Worm (Caenorhabditis elegans) whole organism, L2 larva: ENCODE data around the gene exc-7.

Experiments used
- C34F6.9 ChIP-seq: fragments of 150-350 bp; optimal IDR thresholded peaks from 2 replicates; lab custom pipeline; 2014; ENCODE audit warnings: missing biosample characterization, missing genetic modification characterization
- F13H6.1 ChIP-seq: sonication (generic microtip); optimal IDR thresholded peaks from 2 replicates; lab custom pipeline; 2016; ENCODE audit warnings: missing genetic modification characterization, missing compliant biosample characterization
- R02D3.7 ChIP-seq: fragments of 150-350 bp; optimal IDR thresholded peaks from 2 replicates; lab custom pipeline; 2014; ENCODE audit warnings: missing biosample characterization, missing genetic modification characterization
- ama-1 ChIP-seq: fragments of 150-350 bp; optimal IDR thresholded peaks from 2 replicates; lab custom pipeline; 2018; ENCODE audit warnings: inconsistent platforms
- blmp-1 ChIP-seq: sonication (generic microtip); optimal IDR thresholded peaks from 2 replicates; lab custom pipeline; 2017; ENCODE audit warnings: missing genetic modification characterization, mild to moderate bottlenecking, missing compliant biosample characterization, antibody characterized with exemption, moderate library complexity; ENCODE audit not compliant: insufficient read depth
- ceh-16 ChIP-seq: fragments of 150-350 bp; optimal IDR thresholded peaks from 2 replicates; lab custom pipeline; 2014; ENCODE audit warnings: missing biosample characterization, missing genetic modification characterization
- ceh-82 ChIP-seq: fragments of 150-350 bp; optimal IDR thresholded peaks from 2 replicates; lab custom pipeline; 2014; ENCODE audit warnings: missing biosample characterization, missing genetic modification characterization
- crh-2 ChIP-seq: sonication (generic microtip); optimal IDR thresholded peaks from 2 replicates; lab custom pipeline; 2017; ENCODE audit warnings: missing biosample characterization, missing genetic modification characterization
- egl-27 ChIP-seq: sonication (generic microtip); optimal IDR thresholded peaks from 3 replicates; lab custom pipeline; 2017; ENCODE audit warnings: missing biosample characterization, missing genetic modification reagents, missing genetic modification characterization
- fos-1 ChIP-seq: fragments of 150-350 bp; optimal IDR thresholded peaks from 2 replicates; lab custom pipeline; 2014; ENCODE audit warnings: missing biosample characterization, missing genetic modification characterization
- gmeb-1 ChIP-seq: fragments of 150-350 bp; optimal IDR thresholded peaks from 2 replicates; lab custom pipeline; 2014; ENCODE audit warnings: missing biosample characterization, missing genetic modification characterization
- lin-11 ChIP-seq: fragments of 150-350 bp; sonication (generic microtip); optimal IDR thresholded peaks from 2 replicates; lab custom pipeline; 2014; ENCODE audit warnings: missing biosample characterization, missing genetic modification characterization, inconsistent platforms, mixed read lengths
- lin-13 ChIP-seq: fragments of 150-350 bp; optimal IDR thresholded peaks from 2 replicates; lab custom pipeline; 2014; ENCODE audit warnings: missing biosample characterization, missing genetic modification reagents, missing genetic modification characterization
- lin-39 ChIP-seq: fragments of 150-350 bp; optimal IDR thresholded peaks from 2 replicates; lab custom pipeline; 2014; ENCODE audit warnings: missing biosample characterization, missing genetic modification reagents, missing genetic modification characterization
- lsy-2 ChIP-seq, 2 experiments: fragments of 150-350 bp in 1 of 2; sonication (generic microtip) in 1 of 2; optimal IDR thresholded peaks; 2 replicates each; lab custom pipeline; 2014 to 2017; ENCODE audit warnings: missing biosample characterization in 2 of 2, missing genetic modification characterization in 2 of 2
- mab-5 ChIP-seq: fragments of 150-350 bp; optimal IDR thresholded peaks from 2 replicates; lab custom pipeline; 2014; ENCODE audit warnings: missing biosample characterization, missing genetic modification characterization
- nhr-10 ChIP-seq: sonication (generic microtip); optimal IDR thresholded peaks from 2 replicates; lab custom pipeline; 2017; ENCODE audit warnings: missing biosample characterization, missing genetic modification characterization
- nhr-11 ChIP-seq: fragments of 150-350 bp; optimal IDR thresholded peaks from 2 replicates; lab custom pipeline; 2014; ENCODE audit warnings: missing biosample characterization, missing genetic modification characterization
- nhr-12 ChIP-seq: fragments of 150-350 bp; optimal IDR thresholded peaks from 2 replicates; lab custom pipeline; 2014; ENCODE audit warnings: missing biosample characterization, missing genetic modification characterization
- nhr-129 ChIP-seq: fragments of 150-350 bp; optimal IDR thresholded peaks from 2 replicates; lab custom pipeline; 2014; ENCODE audit warnings: missing biosample characterization, missing genetic modification characterization
- nhr-21 ChIP-seq: fragments of 150-350 bp; optimal IDR thresholded peaks from 2 replicates; lab custom pipeline; 2014; ENCODE audit warnings: missing biosample characterization, missing genetic modification characterization
- nhr-25 ChIP-seq: fragments of 150-350 bp; sonication (generic microtip); optimal IDR thresholded peaks from 3 replicates; lab custom pipeline; 2014; ENCODE audit warnings: missing biosample characterization, missing genetic modification characterization
- nhr-6 ChIP-seq: fragments of 150-350 bp; optimal IDR thresholded peaks from 2 replicates; lab custom pipeline; 2014; ENCODE audit warnings: missing biosample characterization, missing genetic modification characterization
- nhr-77 ChIP-seq: fragments of 150-350 bp; optimal IDR thresholded peaks from 2 replicates; lab custom pipeline; 2014; ENCODE audit warnings: missing biosample characterization, missing genetic modification characterization
- peb-1 ChIP-seq: fragments of 150-350 bp; optimal IDR thresholded peaks from 2 replicates; lab custom pipeline; 2014; ENCODE audit warnings: missing biosample characterization, missing genetic modification characterization
- skn-1 ChIP-seq: sonication (generic microtip); optimal IDR thresholded peaks from 2 replicates; lab custom pipeline; 2017; ENCODE audit warnings: missing biosample characterization, missing genetic modification characterization
- sma-3 ChIP-seq: sonication (generic microtip); optimal IDR thresholded peaks from 2 replicates; lab custom pipeline; 2016; ENCODE audit warnings: missing genetic modification reagents, missing genetic modification characterization, missing compliant biosample characterization
- sma-9 ChIP-seq, 2 experiments: fragments of 150-350 bp in 1 of 2; sonication (generic microtip) in 1 of 2; optimal IDR thresholded peaks; 2 replicates each; lab custom pipeline; 2014 to 2016; ENCODE audit warnings: missing genetic modification characterization in 2 of 2, mild to moderate bottlenecking in 1 of 2, missing biosample characterization in 1 of 2, missing compliant biosample characterization in 1 of 2, missing genetic modification reagents in 1 of 2, moderate library complexity in 1 of 2
- snpc-4 ChIP-seq: fragments of 150-350 bp; optimal IDR thresholded peaks from 2 replicates; lab custom pipeline; 2014; ENCODE audit warnings: missing biosample characterization, missing genetic modification characterization
- unc-39 ChIP-seq: fragments of 150-350 bp; optimal IDR thresholded peaks from 2 replicates; lab custom pipeline; 2014; ENCODE audit warnings: missing biosample characterization, missing genetic modification characterization
- unc-55 ChIP-seq: fragments of 150-350 bp; sonication (generic microtip); optimal IDR thresholded peaks from 3 replicates; lab custom pipeline; 2014; ENCODE audit warnings: missing biosample characterization, missing genetic modification reagents, missing genetic modification characterization
- zag-1 ChIP-seq: fragments of 150-350 bp; optimal IDR thresholded peaks from 2 replicates; lab custom pipeline; 2014; ENCODE audit warnings: missing biosample characterization, missing genetic modification characterization
- ztf-1 ChIP-seq: fragments of 200-800 bp; sonication (Bioruptor generic); conservative IDR thresholded peaks from 2 replicates; pipeline ENCODE4 v1.3.6; 2022; ENCODE audit warnings: missing genetic modification characterization, missing compliant biosample characterization
- ztf-11 ChIP-seq: sonication (generic microtip); optimal IDR thresholded peaks from 2 replicates; lab custom pipeline; 2017; ENCODE audit warnings: missing biosample characterization, missing genetic modification characterization

Gene exc-7

ce11 chrII:9560895-9561294 lies 14.9 kb upstream of the exc-7 start:
- TF ChIP-seq nhr-129 (tag; lab: Kevin White, UChicago) (peak; percentile 9), nhr-6 (tag; lab: Kevin White, UChicago) (peak; percentile 44), nhr-25 (tag; lab: Kevin White, UChicago) (peak; percentile 76), ceh-16 (peak; percentile 18), sma-9 (GFP tag; optimal IDR thresholded peaks at IDR 0.05; lab: Kevin White, UChicago) (peak; percentile 43), sma-9 (tag; optimal IDR thresholded peaks at IDR 0.05; lab: Kevin White, UChicago) (no peak), peb-1 (no peak), blmp-1 (peak; percentile 55), C34F6.9 (no peak)
- TF ChIP-seq, all 48 proteins: peak for 6

DNA sequence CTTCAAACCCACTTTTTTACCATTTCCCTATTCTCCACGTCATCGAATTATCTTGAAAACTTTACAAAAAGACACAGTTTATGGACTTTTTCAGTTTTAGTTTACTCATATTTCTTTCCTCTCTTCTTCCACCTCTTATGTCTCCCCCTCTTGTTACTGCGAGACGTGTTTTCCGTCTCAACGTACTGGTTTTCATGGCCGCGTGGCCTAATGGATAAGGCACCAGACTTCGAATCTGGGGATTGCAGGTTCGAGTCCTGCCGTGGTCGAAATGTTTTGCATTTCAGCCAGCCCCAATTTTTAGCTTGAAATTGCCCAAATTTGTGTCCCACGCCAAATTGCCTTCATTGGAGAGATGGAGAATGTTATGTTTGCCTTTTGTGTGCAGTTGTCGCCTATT lies 9.7 kb upstream of the exc-7 start:
- no peak for TF ChIP-seq lin-39 (tag; lab: Kevin White, UChicago)
- TF ChIP-seq peb-1 = no peak
- peak; percentile 40 to 44 for TF ChIP-seq lsy-2 (tag; optimal IDR thresholded peaks at IDR 0.05; lab: Kevin White, UChicago)
- TF ChIP-seq nhr-12 (tag; lab: Kevin White, UChicago) = no peak
- TF ChIP-seq zag-1 (tag; lab: Kevin White, UChicago) = peak; percentile 10
- TF ChIP-seq nhr-129 (tag; lab: Kevin White, UChicago) = peak; percentile 68
- TF ChIP-seq egl-27 (tag; lab: Kevin White, UChicago) = peak; percentile 51
- TF ChIP-seq ztf-1 (GFP tag; lab: Robert Waterston, UW) = no peak
- no peak for TF ChIP-seq nhr-77 (tag; lab: Kevin White, UChicago)
- peak; percentile 17 for TF ChIP-seq lin-13 (GFP tag; lab: Kevin White, UChicago)
- TF ChIP-seq F13H6.1 (tag; lab: Kevin White, UChicago) = peak; percentile 22
- TF ChIP-seq sma-9 (GFP tag; optimal IDR thresholded peaks at IDR 0.05; lab: Kevin White, UChicago) = peak; percentile 58
- TF ChIP-seq sma-9 (tag; optimal IDR thresholded peaks at IDR 0.05; lab: Kevin White, UChicago) = no peak
- TF ChIP-seq sma-3 (GFP tag; lab: Kevin White, UChicago) = peak; percentile 46
- peak; percentile 58 for TF ChIP-seq nhr-25 (tag; lab: Kevin White, UChicago)
- no peak for TF ChIP-seq unc-39 (tag; lab: Kevin White, UChicago)
- peak; percentile 18 for TF ChIP-seq nhr-21 (tag; lab: Kevin White, UChicago)
- peak; percentile 32 for TF ChIP-seq gmeb-1
- peak; percentile 22 for TF ChIP-seq fos-1
- no peak for TF ChIP-seq snpc-4
- no peak for TF ChIP-seq nhr-10
- TF ChIP-seq lin-11 (tag; lab: Kevin White, UChicago) = peak; percentile 25
- TF ChIP-seq crh-2 (tag; lab: Kevin White, UChicago) = peak; percentile 40
- TF ChIP-seq ztf-11 (tag; lab: Kevin White, UChicago) = no peak
- no peak for TF ChIP-seq R02D3.7 (tag; lab: Kevin White, UChicago)
- no peak for TF ChIP-seq mab-5 (tag; lab: Kevin White, UChicago)
- no peak for TF ChIP-seq blmp-1
- no peak for TF ChIP-seq C34F6.9
- peak; percentile 26 for TF ChIP-seq nhr-11 (tag; lab: Kevin White, UChicago)
- TF ChIP-seq unc-55 (GFP tag; lab: Kevin White, UChicago) = peak; percentile 37

DNA sequence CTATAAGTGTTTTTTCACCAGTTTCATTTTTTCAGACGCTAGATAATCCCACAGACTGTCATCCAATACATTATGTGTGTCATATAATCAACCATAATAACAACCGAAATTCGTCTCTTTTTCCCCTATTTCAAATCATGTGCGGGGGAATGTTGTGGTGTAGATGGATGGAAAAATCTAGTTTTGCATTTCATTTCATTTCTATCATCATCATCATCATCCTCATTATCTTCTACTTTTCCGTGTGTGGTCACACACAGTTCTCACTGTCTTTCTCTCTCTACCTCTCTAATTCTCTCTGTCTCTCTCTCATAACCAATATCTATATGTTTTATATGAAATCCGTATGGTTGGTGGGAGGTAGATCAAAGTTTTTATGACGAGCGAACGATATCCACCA lies 2.4 kb upstream of the exc-7 start:
- no peak for TF ChIP-seq mab-5 (tag; lab: Kevin White, UChicago)
- peak; percentile 31 for TF ChIP-seq nhr-21 (tag; lab: Kevin White, UChicago)
- no peak for TF ChIP-seq ama-1 (lab: Kevin White, UChicago)
- peak; percentile 4 for TF ChIP-seq nhr-25 (tag; lab: Kevin White, UChicago)
- TF ChIP-seq nhr-129 (tag; lab: Kevin White, UChicago) = peak; percentile 17
- TF ChIP-seq, all 48 proteins: peak for 3

ce11 chrII:9574406-9574805 lies 1.4 kb upstream of the exc-7 start:
- TF ChIP-seq ceh-82 (tag; lab: Kevin White, UChicago) (no peak), C34F6.9 (no peak), nhr-129 (tag; lab: Kevin White, UChicago) (peak; percentile 8), skn-1 (no peak), nhr-21 (tag; lab: Kevin White, UChicago) (no peak), nhr-25 (tag; lab: Kevin White, UChicago) (no peak)

- TF ChIP-seq blmp-1 (no peak), mab-5 (tag; lab: Kevin White, UChicago) (peak; percentile 74), peb-1 (no peak), crh-2 (tag; lab: Kevin White, UChicago) (peak; percentile 14), lin-39 (tag; lab: Kevin White, UChicago) (no peak)
Measured at ce11 chrII:9576707-9577106, 937 bp downstream of the exc-7 start.
